Worm (Caenorhabditis elegans) whole organism, L3 larva: ENCODE measurements around the gene C17F4.8.

ENCODE experiments used
- ZK546.5 ChIP-seq: sonication (generic microtip); optimal IDR thresholded peaks from 2 replicates; lab custom pipeline; 2017; ENCODE audit warnings: missing biosample characterization, missing genetic modification characterization
- ama-1 ChIP-seq: fragments of 150-350 bp; optimal IDR thresholded peaks from 2 replicates; lab custom pipeline; 2018
- ceh-16 ChIP-seq: sonication (generic microtip); optimal IDR thresholded peaks from 2 replicates; lab custom pipeline; 2017; ENCODE audit warnings: missing biosample characterization, missing genetic modification characterization
- ceh-28 ChIP-seq: fragments of 150-350 bp; optimal IDR thresholded peaks from 2 replicates; lab custom pipeline; 2014; ENCODE audit warnings: missing biosample characterization, missing genetic modification reagents, missing genetic modification characterization
- ceh-9 ChIP-seq: sonication (generic microtip); optimal IDR thresholded peaks from 2 replicates; lab custom pipeline; 2018; ENCODE audit warnings: missing biosample characterization, missing genetic modification characterization
- daf-12 ChIP-seq: fragments of 150-350 bp; optimal IDR thresholded peaks from 2 replicates; lab custom pipeline; 2014; ENCODE audit warnings: missing biosample characterization, missing genetic modification reagents, missing genetic modification characterization
- egl-27 ChIP-seq: sonication (generic microtip); optimal IDR thresholded peaks from 4 replicates; lab custom pipeline; 2017; ENCODE audit warnings: missing biosample characterization, missing genetic modification reagents, missing genetic modification characterization
- elt-1 ChIP-seq: fragments of 150-350 bp; optimal IDR thresholded peaks from 2 replicates; lab custom pipeline; 2014; ENCODE audit warnings: missing biosample characterization, missing genetic modification characterization
- elt-2 ChIP-seq: sonication (generic microtip); optimal IDR thresholded peaks from 2 replicates; lab custom pipeline; 2016; ENCODE audit warnings: missing genetic modification reagents, mild to moderate bottlenecking, missing genetic modification characterization, missing compliant biosample characterization
- elt-3 ChIP-seq, 3 experiments: fragments of 150-350 bp in 1 of 3; sonication (generic microtip) in 2 of 3; optimal IDR thresholded peaks; 2 replicates in 2 of 3; 4 replicates in 1 of 3; lab custom pipeline; 2014 to 2017; ENCODE audit warnings: missing biosample characterization in 3 of 3, missing genetic modification characterization in 3 of 3
- eor-1 ChIP-seq, 2 experiments: fragments of 150-350 bp; optimal IDR thresholded peaks; 2 replicates each; lab custom pipeline; 2014 to 2018; ENCODE audit warnings: missing biosample characterization in 2 of 2, missing genetic modification characterization in 2 of 2
- fkh-10 ChIP-seq: sonication (generic microtip); optimal IDR thresholded peaks from 2 replicates; lab custom pipeline; 2017; ENCODE audit warnings: missing biosample characterization, missing genetic modification reagents, missing genetic modification characterization
- fos-1 ChIP-seq: fragments of 150-350 bp; optimal IDR thresholded peaks from 2 replicates; lab custom pipeline; 2014; ENCODE audit warnings: missing biosample characterization, missing genetic modification characterization
- hmg-11 ChIP-seq: sonication (generic microtip); optimal IDR thresholded peaks from 2 replicates; lab custom pipeline; 2016; ENCODE audit warnings: missing genetic modification characterization, missing compliant biosample characterization
- jun-1 ChIP-seq: fragments of 150-350 bp; optimal IDR thresholded peaks from 2 replicates; lab custom pipeline; 2014; ENCODE audit warnings: missing biosample characterization, missing genetic modification reagents, missing genetic modification characterization
- lsy-12 ChIP-seq: sonication (generic microtip); optimal IDR thresholded peaks from 2 replicates; lab custom pipeline; 2016; ENCODE audit warnings: mild to moderate bottlenecking, missing genetic modification characterization, missing compliant biosample characterization
- mml-1 ChIP-seq: fragments of 150-350 bp; sonication (generic microtip); optimal IDR thresholded peaks from 3 replicates; lab custom pipeline; 2014; ENCODE audit warnings: missing biosample characterization, missing genetic modification characterization
- nfya-1 ChIP-seq: sonication (generic microtip); optimal IDR thresholded peaks from 2 replicates; lab custom pipeline; 2017; ENCODE audit warnings: missing genetic modification characterization, mild to moderate bottlenecking, missing compliant biosample characterization, antibody characterized with exemption, moderate library complexity; ENCODE audit not compliant: insufficient read depth
- nhr-12 ChIP-seq: fragments of 150-350 bp; optimal IDR thresholded peaks from 2 replicates; lab custom pipeline; 2014; ENCODE audit warnings: missing biosample characterization, missing genetic modification characterization
- nhr-23 ChIP-seq: fragments of 150-350 bp; optimal IDR thresholded peaks from 2 replicates; lab custom pipeline; 2014; ENCODE audit warnings: missing biosample characterization, missing genetic modification reagents, missing genetic modification characterization
- nhr-237 ChIP-seq: fragments of 150-350 bp; optimal IDR thresholded peaks from 2 replicates; lab custom pipeline; 2014; ENCODE audit warnings: missing biosample characterization, missing genetic modification characterization
- nhr-25 ChIP-seq: sonication (generic microtip); optimal IDR thresholded peaks from 2 replicates; lab custom pipeline; 2017; ENCODE audit warnings: missing biosample characterization, missing genetic modification characterization
- nhr-43 ChIP-seq: sonication (generic microtip); optimal IDR thresholded peaks from 2 replicates; lab custom pipeline; 2016; ENCODE audit warnings: mild to moderate bottlenecking, missing genetic modification characterization, missing compliant biosample characterization; ENCODE audit not compliant: poor library complexity, severe bottlenecking
- nhr-67 ChIP-seq: fragments of 150-350 bp; optimal IDR thresholded peaks from 2 replicates; lab custom pipeline; 2014; ENCODE audit warnings: missing biosample characterization, missing genetic modification characterization
- nhr-76 ChIP-seq: fragments of 150-350 bp; sonication (generic microtip); optimal IDR thresholded peaks from 5 replicates; lab custom pipeline; 2014; ENCODE audit warnings: missing biosample characterization, missing genetic modification characterization
- nhr-77 ChIP-seq: fragments of 150-350 bp; optimal IDR thresholded peaks from 2 replicates; lab custom pipeline; 2014; ENCODE audit warnings: missing biosample characterization, missing genetic modification characterization
- pha-4 ChIP-seq: fragments of 150-350 bp; optimal IDR thresholded peaks from 2 replicates; lab custom pipeline; 2014; ENCODE audit warnings: missing biosample characterization, missing genetic modification reagents, missing genetic modification characterization
- pqm-1 ChIP-seq: fragments of 150-350 bp; optimal IDR thresholded peaks from 2 replicates; lab custom pipeline; 2017; ENCODE audit warnings: missing biosample characterization, missing genetic modification characterization, inconsistent platforms
- snpc-4 ChIP-seq: fragments of 150-350 bp; optimal IDR thresholded peaks from 2 replicates; lab custom pipeline; 2014; ENCODE audit warnings: missing biosample characterization, missing genetic modification characterization
- tbx-2 ChIP-seq: sonication (generic microtip); optimal IDR thresholded peaks from 2 replicates; lab custom pipeline; 2016; ENCODE audit warnings: mild to moderate bottlenecking, missing genetic modification characterization, missing compliant biosample characterization
- unc-39 ChIP-seq: sonication (generic microtip); optimal IDR thresholded peaks from 4 replicates; lab custom pipeline; 2017; ENCODE audit warnings: missing biosample characterization, missing genetic modification characterization
- ztf-4 ChIP-seq: fragments of 150-350 bp; optimal IDR thresholded peaks from 2 replicates; lab custom pipeline; 2014; ENCODE audit warnings: missing biosample characterization, missing genetic modification characterization

C17F4.8 gene

ce11 chrII:3251782-3252181 is 17.2 kb upstream of the C17F4.8 start:
- TF ChIP-seq elt-3 (tag; optimal IDR thresholded peaks at IDR 0.05; lab: Kevin White, UChicago) (no peak), ama-1 (lab: Kevin White, UChicago) (no peak), jun-1 (tag; lab: Kevin White, UChicago) (no peak), eor-1 (tag; optimal IDR thresholded peaks at IDR 0.05; lab: Kevin White, UChicago) (no peak), nfya-1 (tag; lab: Kevin White, UChicago) (no peak), tbx-2 (tag; lab: Kevin White, UChicago) (no peak), lsy-12 (no peak), ztf-4 (no peak), hmg-11 (tag; lab: Kevin White, UChicago) (no peak), mml-1 (tag; lab: Kevin White, UChicago) (no peak), pha-4 (tag; lab: Kevin White, UChicago) (no peak), nhr-43 (tag; lab: Kevin White, UChicago) (no peak), nhr-67 (no peak), egl-27 (no peak)

- no peak for TF ChIP-seq jun-1 (tag; lab: Kevin White, UChicago)
- TF ChIP-seq fkh-10 (GFP tag; lab: Kevin White, UChicago), result no peak
- TF ChIP-seq nfya-1 (tag; lab: Kevin White, UChicago), result no peak
- no peak for TF ChIP-seq egl-27
- no peak for TF ChIP-seq pqm-1 (tag; lab: Kevin White, UChicago)
- TF ChIP-seq nhr-76 (tag; lab: Kevin White, UChicago), result no peak
- no peak for TF ChIP-seq unc-39 (tag; lab: Kevin White, UChicago)
- no peak for TF ChIP-seq ceh-28 (tag; lab: Kevin White, UChicago)
- TF ChIP-seq nhr-237, result no peak
- no peak for TF ChIP-seq ceh-16 (tag; lab: Kevin White, UChicago)
- no peak for TF ChIP-seq nhr-12 (tag; lab: Kevin White, UChicago)
- TF ChIP-seq eor-1 (tag; optimal IDR thresholded peaks at IDR 0.05; lab: Kevin White, UChicago), result no peak
- no peak for TF ChIP-seq hmg-11 (tag; lab: Kevin White, UChicago)
- no peak for TF ChIP-seq ceh-9 (tag; lab: Kevin White, UChicago)
Measured at ce11 chrII:3250195-3250594, 15.6 kb upstream of the C17F4.8 start.

DNA sequence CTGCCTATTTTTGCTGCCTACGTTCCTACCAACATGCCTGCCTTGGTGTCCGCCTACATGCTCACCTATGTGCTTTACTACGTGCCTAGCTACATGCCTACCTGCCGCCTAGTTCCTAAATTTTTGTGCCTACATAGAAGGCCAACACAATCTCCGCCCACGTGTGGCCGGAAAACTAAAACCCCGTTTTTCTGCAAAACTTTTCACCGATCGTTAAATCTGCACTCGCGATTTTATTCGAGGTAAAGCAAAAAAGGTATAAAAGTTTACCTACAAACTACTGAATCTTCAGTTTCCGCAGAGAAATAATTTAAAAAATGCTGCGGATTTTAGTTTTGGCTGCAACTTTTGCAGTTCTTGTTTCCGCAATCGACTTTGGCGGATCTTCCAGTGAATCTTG is 14.8 kb upstream of the C17F4.8 start, which contains the start of gene clec-124:
Gene clec-124 (plus strand): TSS at position 301 of the 400 bp plus-strand sequence.
- TF ChIP-seq nhr-43 (tag; lab: Kevin White, UChicago) (no peak), unc-39 (tag; lab: Kevin White, UChicago) (no peak), nhr-12 (tag; lab: Kevin White, UChicago) (no peak), ztf-4 (no peak), nhr-23 (tag; lab: Kevin White, UChicago) (no peak), nhr-67 (no peak), pqm-1 (tag; lab: Kevin White, UChicago) (no peak), mml-1 (tag; lab: Kevin White, UChicago) (no peak), elt-2 (no peak), elt-1 (tag; lab: Kevin White, UChicago) (no peak), nhr-25 (tag; lab: Kevin White, UChicago) (no peak), daf-12 (tag; lab: Kevin White, UChicago) (no peak), fkh-10 (GFP tag; lab: Kevin White, UChicago) (no peak)

DNA sequence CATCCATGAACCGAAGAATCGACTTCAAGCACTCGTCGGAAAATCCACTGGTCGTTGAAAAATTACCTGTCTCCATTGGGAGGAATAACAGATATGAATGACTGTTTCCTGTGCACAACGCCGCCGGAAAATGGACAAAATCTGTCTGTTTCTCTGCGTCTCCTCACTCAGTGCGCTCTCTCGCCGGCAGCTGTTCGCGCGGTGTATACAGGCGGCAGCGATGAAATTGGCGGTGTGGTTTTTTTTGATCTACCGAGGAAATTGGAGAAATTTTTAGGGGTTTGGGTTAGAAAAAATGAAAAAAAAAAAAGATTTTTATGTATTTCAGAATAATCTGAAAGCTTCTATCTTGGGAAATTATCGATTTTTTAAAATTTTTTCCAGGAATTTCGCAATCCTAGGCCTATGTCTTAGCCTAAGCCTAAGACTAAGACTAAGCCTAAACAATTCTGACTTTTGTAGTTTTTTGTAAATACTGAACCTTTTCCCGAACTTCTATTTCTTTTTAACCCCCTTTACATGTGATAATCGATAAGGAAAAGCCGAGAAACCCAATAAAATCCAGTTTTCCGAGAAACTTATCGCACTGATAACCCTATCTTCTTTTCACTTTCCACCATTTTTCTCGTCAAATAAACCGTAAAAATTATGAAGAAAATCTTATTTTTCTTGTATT is 13.6 kb upstream of the C17F4.8 start, which contains the start of the genes fbxc-50 and C17F4.2:
Gene fbxc-50 (minus strand): TSS at position 81 of the 676 bp plus-strand sequence.
Gene C17F4.2 (plus strand): TSS at position 626 of the 676 bp plus-strand sequence.
- TF ChIP-seq nhr-25 (tag; lab: Kevin White, UChicago) (no peak), ztf-4 (no peak), lsy-12 (no peak), eor-1 (tag; optimal IDR thresholded peaks at IDR 0.05; lab: Kevin White, UChicago) (no peak), pqm-1 (tag; lab: Kevin White, UChicago) (no peak), ama-1 (lab: Kevin White, UChicago) (no peak), ceh-16 (tag; lab: Kevin White, UChicago) (no peak)

DNA sequence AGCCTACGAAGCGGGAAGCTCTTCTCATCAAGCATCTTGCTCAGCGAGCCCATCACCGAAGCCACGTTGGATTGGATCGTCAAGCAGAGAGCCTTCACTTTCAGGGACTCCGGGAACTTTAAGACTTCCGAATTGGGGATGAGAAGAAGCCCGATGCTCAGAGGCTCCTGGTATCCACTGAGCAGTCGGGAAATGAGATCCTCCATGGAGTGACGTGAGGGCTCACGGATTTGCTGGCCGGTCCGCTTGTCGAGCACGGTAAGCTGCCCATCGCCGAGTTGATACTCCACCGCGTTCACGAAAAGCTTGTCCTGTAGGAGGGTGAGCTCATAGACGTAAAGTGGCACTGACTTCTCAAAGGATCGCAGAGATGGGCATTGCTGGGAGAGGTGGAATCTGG is 12.9 kb upstream of the C17F4.8 start:
- TF ChIP-seq nhr-23 (tag; lab: Kevin White, UChicago) (no peak), hmg-11 (tag; lab: Kevin White, UChicago) (no peak), nhr-77 (tag; lab: Kevin White, UChicago) (no peak), ceh-16 (tag; lab: Kevin White, UChicago) (no peak), fos-1 (no peak), pqm-1 (tag; lab: Kevin White, UChicago) (no peak), lsy-12 (no peak), mml-1 (tag; lab: Kevin White, UChicago) (no peak), elt-3 (tag; optimal IDR thresholded peaks at IDR 0.05; lab: Kevin White, UChicago) (no peak), snpc-4 (tag; lab: Kevin White, UChicago) (no peak), unc-39 (tag; lab: Kevin White, UChicago) (no peak), ZK546.5 (tag; lab: Kevin White, UChicago) (no peak)
